Fruit fly (Drosophila melanogaster): ENCODE results near the gene eIF5.

The eIF5 gene

dm6 chrX:15950056-15950455 lies 41.7 kb downstream of the eIF5 start:
- TF ChIP-seq EcR (GFP tag; optimal IDR thresholded peaks at IDR 0.05): no peak
- no peak for TF ChIP-seq Snoo (tag; optimal IDR thresholded peaks at IDR 0.05)
- no peak for TF ChIP-seq rn (GFP tag; IDR thresholded peaks at IDR 0.05)
- TF ChIP-seq gl (tag; optimal IDR thresholded peaks at IDR 0.05): no peak
- no peak for TF ChIP-seq CG10348 (GFP tag; IDR thresholded peaks at IDR 0.05)
- no peak for TF ChIP-seq D1 (tag; optimal IDR thresholded peaks at IDR 0.05)
- no peak for TF ChIP-seq CG4496 (GFP tag; IDR thresholded peaks at IDR 0.05)
- TF ChIP-seq CG13204 (GFP tag; optimal IDR thresholded peaks at IDR 0.05): no peak
- TF ChIP-seq CG14655 (GFP tag; optimal IDR thresholded peaks at IDR 0.05): no peak
- TF ChIP-seq CG34367 (tag; optimal IDR thresholded peaks at IDR 0.05): no peak

- TF ChIP-seq CG17806 (tag; optimal IDR thresholded peaks at IDR 0.05) (no peak), D1 (tag; optimal IDR thresholded peaks at IDR 0.05) (peak; percentile 24), fd96Ca (GFP tag; IDR thresholded peaks at IDR 0.05) (no peak), CG13204 (GFP tag; optimal IDR thresholded peaks at IDR 0.05) (no peak)
Observed at dm6 chrX:15944735-15945323, 46.9 kb downstream of the eIF5 start, which contains the start of gene Rrp47. Gene Rrp47 (plus strand): TSS chrX:15944897.

dm6 chrX:15941527-15941926 lies 50.2 kb downstream of the eIF5 start:
- TF ChIP-seq CG12605 (GFP tag; IDR thresholded peaks at IDR 0.05) (no peak), EcR (GFP tag; optimal IDR thresholded peaks at IDR 0.05) (no peak), CG34367 (tag; optimal IDR thresholded peaks at IDR 0.05) (no peak), Snoo (tag; optimal IDR thresholded peaks at IDR 0.05) (no peak), CG8301 (tag; optimal IDR thresholded peaks at IDR 0.05) (no peak), Pif1B (GFP tag; optimal IDR thresholded peaks at IDR 0.05) (no peak), CG17806 (tag; optimal IDR thresholded peaks at IDR 0.05) (no peak), Ets98B (GFP tag; IDR thresholded peaks at IDR 0.05) (no peak), D1 (tag; optimal IDR thresholded peaks at IDR 0.05) (no peak), CG8159 (tag; optimal IDR thresholded peaks at IDR 0.05) (no peak), CG10348 (GFP tag; IDR thresholded peaks at IDR 0.05) (no peak), rn (GFP tag; IDR thresholded peaks at IDR 0.05) (no peak), gl (tag; optimal IDR thresholded peaks at IDR 0.05) (no peak)

dm6 chrX:15940956-15941246 lies 50.9 kb downstream of the eIF5 start, which contains the start of gene CG8924:
Gene CG8924 (plus strand): TSS chrX:15941077.
- TF ChIP-seq Snoo (tag; optimal IDR thresholded peaks at IDR 0.05) (no peak), CG8159 (tag; optimal IDR thresholded peaks at IDR 0.05) (no peak), EcR (GFP tag; optimal IDR thresholded peaks at IDR 0.05) (no peak), D1 (tag; optimal IDR thresholded peaks at IDR 0.05) (no peak)

- TF ChIP-seq Pif1B (GFP tag; optimal IDR thresholded peaks at IDR 0.05): no peak
- no peak for TF ChIP-seq CG8301 (tag; optimal IDR thresholded peaks at IDR 0.05)
- no peak for TF ChIP-seq CG9948 (tag; optimal IDR thresholded peaks at IDR 0.05)
- no peak for TF ChIP-seq CG12605 (GFP tag; IDR thresholded peaks at IDR 0.05)
- TF ChIP-seq fd96Ca (GFP tag; IDR thresholded peaks at IDR 0.05): no peak
- no peak for TF ChIP-seq CG32121 (GFP tag; IDR thresholded peaks at IDR 0.05)
- TF ChIP-seq CG15710 (tag; optimal IDR thresholded peaks at IDR 0.05): no peak
- no peak for TF ChIP-seq CG10348 (GFP tag; IDR thresholded peaks at IDR 0.05)
- no peak for TF ChIP-seq CG17806 (tag; optimal IDR thresholded peaks at IDR 0.05)
- TF ChIP-seq CG34367 (tag; optimal IDR thresholded peaks at IDR 0.05): no peak
- TF ChIP-seq Snoo (tag; optimal IDR thresholded peaks at IDR 0.05): no peak
- no peak for TF ChIP-seq D1 (tag; optimal IDR thresholded peaks at IDR 0.05)
- TF ChIP-seq gl (tag; optimal IDR thresholded peaks at IDR 0.05): no peak
- no peak for TF ChIP-seq CG13204 (GFP tag; optimal IDR thresholded peaks at IDR 0.05)
Observed at dm6 chrX:15940105-15940955, 51.4 kb downstream of the eIF5 start, which contains the start of gene Stim. Gene Stim (minus strand): TSS chrX:15940451.
